Worm (Caenorhabditis elegans) whole organism, L3 larva: Measurements from ENCODE around the gene Y97E10AR.1.

ENCODE experiments used
- R02D3.7 ChIP-seq: fragments of 150-350 bp; optimal IDR thresholded peaks from 2 replicates; lab custom pipeline; 2014; ENCODE audit warnings: missing biosample characterization, missing genetic modification characterization
- ZK546.5 ChIP-seq: sonication (generic microtip); optimal IDR thresholded peaks from 2 replicates; lab custom pipeline; 2017; ENCODE audit warnings: missing biosample characterization, missing genetic modification characterization
- aly-2 ChIP-seq: fragments of 150-350 bp; optimal IDR thresholded peaks from 2 replicates; lab custom pipeline; 2014; ENCODE audit warnings: missing biosample characterization, missing genetic modification characterization
- ceh-16 ChIP-seq: sonication (generic microtip); optimal IDR thresholded peaks from 2 replicates; lab custom pipeline; 2017; ENCODE audit warnings: missing biosample characterization, missing genetic modification characterization
- ceh-28 ChIP-seq: fragments of 150-350 bp; optimal IDR thresholded peaks from 2 replicates; lab custom pipeline; 2014; ENCODE audit warnings: missing biosample characterization, missing genetic modification reagents, missing genetic modification characterization
- ceh-9 ChIP-seq: sonication (generic microtip); optimal IDR thresholded peaks from 2 replicates; lab custom pipeline; 2018; ENCODE audit warnings: missing biosample characterization, missing genetic modification characterization
- daf-12 ChIP-seq: fragments of 150-350 bp; optimal IDR thresholded peaks from 2 replicates; lab custom pipeline; 2014; ENCODE audit warnings: missing biosample characterization, missing genetic modification reagents, missing genetic modification characterization
- egl-27 ChIP-seq: sonication (generic microtip); optimal IDR thresholded peaks from 4 replicates; lab custom pipeline; 2017; ENCODE audit warnings: missing biosample characterization, missing genetic modification reagents, missing genetic modification characterization
- egl-5 ChIP-seq: fragments of 150-350 bp; optimal IDR thresholded peaks from 2 replicates; lab custom pipeline; 2017; ENCODE audit warnings: missing biosample characterization, missing genetic modification reagents, missing genetic modification characterization, inconsistent platforms
- elt-1 ChIP-seq: fragments of 150-350 bp; optimal IDR thresholded peaks from 2 replicates; lab custom pipeline; 2014; ENCODE audit warnings: missing biosample characterization, missing genetic modification characterization
- elt-2 ChIP-seq: sonication (generic microtip); optimal IDR thresholded peaks from 2 replicates; lab custom pipeline; 2016; ENCODE audit warnings: missing genetic modification reagents, mild to moderate bottlenecking, missing genetic modification characterization, missing compliant biosample characterization
- elt-3 ChIP-seq, 3 experiments: fragments of 150-350 bp in 1 of 3; sonication (generic microtip) in 2 of 3; optimal IDR thresholded peaks; 2 replicates in 2 of 3; 4 replicates in 1 of 3; lab custom pipeline; 2014 to 2017; ENCODE audit warnings: missing biosample characterization in 3 of 3, missing genetic modification characterization in 3 of 3
- eor-1 ChIP-seq, 2 experiments: fragments of 150-350 bp; optimal IDR thresholded peaks; 2 replicates each; lab custom pipeline; 2014 to 2018; ENCODE audit warnings: missing biosample characterization in 2 of 2, missing genetic modification characterization in 2 of 2
- fkh-10 ChIP-seq: sonication (generic microtip); optimal IDR thresholded peaks from 2 replicates; lab custom pipeline; 2017; ENCODE audit warnings: missing biosample characterization, missing genetic modification reagents, missing genetic modification characterization
- fkh-2 ChIP-seq: fragments of 150-350 bp; optimal IDR thresholded peaks from 2 replicates; lab custom pipeline; 2014; ENCODE audit warnings: missing biosample characterization, missing genetic modification reagents, missing genetic modification characterization
- fos-1 ChIP-seq: fragments of 150-350 bp; optimal IDR thresholded peaks from 2 replicates; lab custom pipeline; 2014; ENCODE audit warnings: missing biosample characterization, missing genetic modification characterization
- hmg-11 ChIP-seq: sonication (generic microtip); optimal IDR thresholded peaks from 2 replicates; lab custom pipeline; 2016; ENCODE audit warnings: missing genetic modification characterization, missing compliant biosample characterization
- jun-1 ChIP-seq: fragments of 150-350 bp; optimal IDR thresholded peaks from 2 replicates; lab custom pipeline; 2014; ENCODE audit warnings: missing biosample characterization, missing genetic modification reagents, missing genetic modification characterization
- lin-15B ChIP-seq: fragments of 150-350 bp; optimal IDR thresholded peaks from 2 replicates; lab custom pipeline; 2014; ENCODE audit warnings: missing biosample characterization, missing genetic modification characterization
- lin-39 ChIP-seq: fragments of 150-350 bp; optimal IDR thresholded peaks from 2 replicates; lab custom pipeline; 2018; ENCODE audit warnings: missing biosample characterization, missing genetic modification reagents, missing genetic modification characterization
- lsy-12 ChIP-seq: sonication (generic microtip); optimal IDR thresholded peaks from 2 replicates; lab custom pipeline; 2016; ENCODE audit warnings: mild to moderate bottlenecking, missing genetic modification characterization, missing compliant biosample characterization
- mdl-1 ChIP-seq: fragments of 150-350 bp; optimal IDR thresholded peaks from 2 replicates; lab custom pipeline; 2014; ENCODE audit warnings: missing biosample characterization, missing genetic modification characterization
- mml-1 ChIP-seq: fragments of 150-350 bp; sonication (generic microtip); optimal IDR thresholded peaks from 3 replicates; lab custom pipeline; 2014; ENCODE audit warnings: missing biosample characterization, missing genetic modification characterization
- nfya-1 ChIP-seq: sonication (generic microtip); optimal IDR thresholded peaks from 2 replicates; lab custom pipeline; 2017; ENCODE audit warnings: missing genetic modification characterization, mild to moderate bottlenecking, missing compliant biosample characterization, antibody characterized with exemption, moderate library complexity; ENCODE audit not compliant: insufficient read depth
- nhr-11 ChIP-seq: fragments of 150-350 bp; optimal IDR thresholded peaks from 2 replicates; lab custom pipeline; 2014; ENCODE audit warnings: missing biosample characterization, missing genetic modification characterization
- nhr-23 ChIP-seq: fragments of 150-350 bp; optimal IDR thresholded peaks from 2 replicates; lab custom pipeline; 2014; ENCODE audit warnings: missing biosample characterization, missing genetic modification reagents, missing genetic modification characterization
- nhr-28 ChIP-seq: fragments of 150-350 bp; optimal IDR thresholded peaks from 2 replicates; lab custom pipeline; 2014; ENCODE audit warnings: missing biosample characterization, missing genetic modification characterization
- nhr-43 ChIP-seq: sonication (generic microtip); optimal IDR thresholded peaks from 2 replicates; lab custom pipeline; 2016; ENCODE audit warnings: mild to moderate bottlenecking, missing genetic modification characterization, missing compliant biosample characterization; ENCODE audit not compliant: poor library complexity, severe bottlenecking
- nhr-67 ChIP-seq: fragments of 150-350 bp; optimal IDR thresholded peaks from 2 replicates; lab custom pipeline; 2014; ENCODE audit warnings: missing biosample characterization, missing genetic modification characterization
- pqm-1 ChIP-seq: fragments of 150-350 bp; optimal IDR thresholded peaks from 2 replicates; lab custom pipeline; 2017; ENCODE audit warnings: missing biosample characterization, missing genetic modification characterization, inconsistent platforms
- skn-1 ChIP-seq: fragments of 150-350 bp; optimal IDR thresholded peaks from 2 replicates; lab custom pipeline; 2014; ENCODE audit warnings: missing biosample characterization, missing genetic modification characterization
- snpc-4 ChIP-seq: fragments of 150-350 bp; optimal IDR thresholded peaks from 2 replicates; lab custom pipeline; 2014; ENCODE audit warnings: missing biosample characterization, missing genetic modification characterization
- unc-39 ChIP-seq: sonication (generic microtip); optimal IDR thresholded peaks from 4 replicates; lab custom pipeline; 2017; ENCODE audit warnings: missing biosample characterization, missing genetic modification characterization
- unc-62 ChIP-seq: fragments of 150-350 bp; sonication (generic microtip); optimal IDR thresholded peaks from 4 replicates; lab custom pipeline; 2014; ENCODE audit warnings: missing biosample characterization, missing genetic modification reagents, missing genetic modification characterization
- zag-1 ChIP-seq: fragments of 150-350 bp; optimal IDR thresholded peaks from 2 replicates; lab custom pipeline; 2014; ENCODE audit warnings: missing biosample characterization, missing genetic modification characterization
- ztf-4 ChIP-seq: fragments of 150-350 bp; optimal IDR thresholded peaks from 2 replicates; lab custom pipeline; 2014; ENCODE audit warnings: missing biosample characterization, missing genetic modification characterization

Gene Y97E10AR.1

DNA sequence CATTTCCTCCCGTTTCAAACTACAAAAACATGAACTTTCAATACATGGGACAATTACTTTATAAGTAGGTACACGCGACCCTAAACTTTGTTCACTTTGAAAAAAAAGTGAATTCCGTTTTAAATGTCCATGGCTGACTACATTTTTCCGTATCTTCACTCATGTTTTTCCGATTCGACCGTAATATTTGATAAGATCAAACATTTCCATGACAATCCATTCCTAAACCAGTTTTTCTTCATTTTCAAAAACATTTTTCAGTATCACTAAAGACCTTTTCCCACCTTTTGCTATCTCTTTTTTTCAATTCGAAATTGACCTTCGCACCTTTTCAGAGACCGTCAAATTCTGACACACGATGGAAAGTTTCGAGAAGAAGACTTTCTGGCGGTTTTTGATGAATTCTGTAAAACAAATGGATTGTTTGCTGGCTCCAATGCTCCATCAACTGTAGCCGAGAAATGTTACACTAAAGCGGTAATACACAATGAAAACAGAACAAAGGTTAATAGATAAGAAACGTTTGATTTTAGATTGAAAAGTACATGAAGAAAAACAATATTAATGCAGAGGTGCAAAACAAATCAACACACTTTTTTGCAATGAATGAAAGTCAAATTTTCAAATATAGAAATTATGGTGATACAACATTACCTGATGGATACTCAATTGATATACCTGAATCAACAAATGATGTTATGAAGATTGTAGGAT is 26.3 kb downstream of the Y97E10AR.1 start:
- TF ChIP-seq nhr-43 (tag; lab: Kevin White, UChicago) (peak; percentile 21), nhr-67 (tag; lab: Kevin White, UChicago) (no peak), elt-2 (tag; lab: Kevin White, UChicago) (no peak), jun-1 (tag; lab: Kevin White, UChicago) (no peak), elt-1 (tag; lab: Kevin White, UChicago) (peak; percentile 16), elt-3 (tag; optimal IDR thresholded peaks at IDR 0.05; lab: Kevin White, UChicago) (peak in 1 of 3 experiments; percentile 78), aly-2 (no peak), daf-12 (tag; lab: Kevin White, UChicago) (no peak), nhr-11 (no peak), egl-5 (tag; lab: Kevin White, UChicago) (no peak), mdl-1 (tag; lab: Kevin White, UChicago) (no peak), zag-1 (tag; lab: Kevin White, UChicago) (no peak), hmg-11 (tag; lab: Kevin White, UChicago) (no peak), snpc-4 (tag; lab: Kevin White, UChicago) (no peak), ceh-16 (no peak)

DNA sequence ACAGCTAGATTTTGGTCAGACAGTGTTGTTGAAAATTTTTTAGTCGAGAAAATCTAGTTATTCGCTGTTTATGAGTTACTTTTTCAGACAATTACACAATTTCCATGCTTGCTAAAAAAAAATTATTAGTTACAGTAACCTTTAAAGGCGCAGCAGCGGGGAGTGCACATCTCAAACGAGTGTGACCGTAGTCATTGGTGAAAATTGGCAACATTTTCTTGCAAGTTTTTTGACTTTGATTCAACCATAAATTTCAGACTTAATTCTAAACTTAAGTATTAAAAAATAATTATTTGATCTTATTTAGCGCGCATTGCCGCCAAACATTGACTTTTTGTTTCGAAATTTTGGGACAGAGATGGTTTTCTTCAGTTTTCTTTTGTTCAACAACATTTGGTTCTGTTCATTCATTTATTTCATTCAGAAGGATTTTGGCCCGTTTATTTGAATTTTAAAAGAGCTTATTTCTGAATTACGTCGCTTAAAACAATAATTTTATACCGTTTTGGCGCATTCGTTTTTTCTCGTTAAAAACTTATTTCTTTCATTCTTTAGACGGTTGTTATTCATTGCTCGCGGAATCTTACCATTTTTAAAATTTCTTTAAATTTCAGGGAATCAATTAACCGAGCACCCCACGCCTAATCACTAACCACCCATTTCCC is 27.7 kb downstream of the Y97E10AR.1 start, which contains the start of gene oma-2:
TSS of gene oma-2 (plus strand) at position 615 of the 665 bp plus-strand sequence.
- TF ChIP-seq nhr-43 (tag; lab: Kevin White, UChicago) (peak; percentile 57), hmg-11 (tag; lab: Kevin White, UChicago) (no peak), fkh-10 (no peak), R02D3.7 (tag; lab: Kevin White, UChicago) (no peak), mml-1 (tag; lab: Kevin White, UChicago) (no peak), ZK546.5 (tag; lab: Kevin White, UChicago) (no peak), aly-2 (no peak), ceh-16 (no peak)

ce11 chrV:8031121-8031520 is 29.9 kb downstream of the Y97E10AR.1 start, which contains the start of gene vars-1:
Gene vars-1 (plus strand): TSS chrV:8031411.
- TF ChIP-seq nfya-1 (tag; lab: Kevin White, UChicago), result peak; percentile 57
- TF ChIP-seq lin-15B (tag; lab: Kevin White, UChicago), result peak; percentile 67
- TF ChIP-seq nhr-23 (tag; lab: Kevin White, UChicago), result peak; percentile 57
- TF ChIP-seq nhr-11, result no peak
- no peak for TF ChIP-seq fkh-2 (tag; lab: Kevin White, UChicago)
- peak; percentile 13 for TF ChIP-seq elt-2 (tag; lab: Kevin White, UChicago)
- TF ChIP-seq egl-27 (tag; lab: Kevin White, UChicago), result no peak
- no peak for TF ChIP-seq snpc-4 (tag; lab: Kevin White, UChicago)
- TF ChIP-seq nhr-67 (tag; lab: Kevin White, UChicago), result no peak
- no peak for TF ChIP-seq fos-1
- TF ChIP-seq ztf-4, result no peak
- no peak for TF ChIP-seq lin-39 (tag; lab: Kevin White, UChicago)
- peak; percentile 28 for TF ChIP-seq R02D3.7 (tag; lab: Kevin White, UChicago)
- TF ChIP-seq nhr-43 (tag; lab: Kevin White, UChicago), result no peak
- no peak for TF ChIP-seq ceh-9 (tag; lab: Kevin White, UChicago)
- no peak for TF ChIP-seq nhr-28
- no peak for TF ChIP-seq elt-1 (tag; lab: Kevin White, UChicago)
- TF ChIP-seq mdl-1 (tag; lab: Kevin White, UChicago), result no peak
- no peak for TF ChIP-seq ceh-16
- no peak for TF ChIP-seq unc-62 (GFP tag; lab: Kevin White, UChicago)
- TF ChIP-seq unc-39 (tag; lab: Kevin White, UChicago), result no peak
- TF ChIP-seq elt-3 (tag; optimal IDR thresholded peaks at IDR 0.05; lab: Kevin White, UChicago), result no peak
- no peak for TF ChIP-seq fkh-10
- TF ChIP-seq zag-1 (tag; lab: Kevin White, UChicago), result no peak
- TF ChIP-seq daf-12 (tag; lab: Kevin White, UChicago), result no peak

DNA sequence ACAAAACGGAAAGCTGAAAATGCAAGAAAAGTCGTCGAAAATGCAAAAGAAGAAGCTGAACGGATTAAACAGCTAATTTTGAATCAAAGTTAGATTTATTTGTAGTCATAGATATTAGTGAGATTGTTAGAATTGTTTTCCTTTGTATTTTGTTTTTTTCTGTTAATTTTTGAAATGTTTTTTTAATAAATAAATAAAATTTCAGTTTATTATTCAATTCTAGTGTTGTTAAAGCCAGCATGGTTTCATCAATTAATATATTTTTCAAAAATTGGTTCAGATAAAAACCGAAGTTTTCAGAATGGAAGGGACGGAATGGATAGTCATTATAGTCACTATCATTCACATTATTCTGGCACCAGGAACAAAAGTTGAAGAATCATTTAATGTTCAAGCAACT is 33.5 kb downstream of the Y97E10AR.1 start, which contains the start of gene algn-12:
TSS of gene algn-12 (plus strand) at position 301 of the 400 bp plus-strand sequence.
- TF ChIP-seq skn-1 (tag; lab: Kevin White, UChicago) (no peak), mdl-1 (tag; lab: Kevin White, UChicago) (no peak), ceh-28 (tag; lab: Kevin White, UChicago) (no peak), unc-39 (tag; lab: Kevin White, UChicago) (no peak), daf-12 (tag; lab: Kevin White, UChicago) (no peak), lsy-12 (tag; lab: Kevin White, UChicago) (no peak), R02D3.7 (tag; lab: Kevin White, UChicago) (no peak), pqm-1 (tag; lab: Kevin White, UChicago) (no peak), nfya-1 (tag; lab: Kevin White, UChicago) (no peak), eor-1 (tag; optimal IDR thresholded peaks at IDR 0.05; lab: Kevin White, UChicago) (no peak), unc-62 (GFP tag; lab: Kevin White, UChicago) (no peak), elt-1 (tag; lab: Kevin White, UChicago) (no peak), mml-1 (tag; lab: Kevin White, UChicago) (no peak), egl-5 (tag; lab: Kevin White, UChicago) (no peak), jun-1 (tag; lab: Kevin White, UChicago) (no peak)
